Fruit fly (Drosophila melanogaster) Kc167 (cell line): ENCODE measurements around the gene CG15728.

ENCODE experiments used
- Myc ChIP-seq: fragments of >200 bp; optimal IDR thresholded peaks from 2 replicates; lab custom pipeline; 2017; ENCODE audit warnings: missing external identifiers
- Sin3A ChIP-seq: fragments of >200 bp; optimal IDR thresholded peaks from 2 replicates; lab custom pipeline; 2018; ENCODE audit warnings: missing external identifiers
- h ChIP-seq: fragments of >200 bp; optimal IDR thresholded peaks from 3 replicates; lab custom pipeline; 2018; ENCODE audit warnings: missing external identifiers
- insv ChIP-seq: fragments of >200 bp; optimal IDR thresholded peaks from 3 replicates; lab custom pipeline; 2018; ENCODE audit warnings: missing external identifiers
- psq ChIP-seq: fragments of >200 bp; optimal IDR thresholded peaks from 2 replicates; lab custom pipeline; 2017; ENCODE audit warnings: missing external identifiers
- ttk ChIP-seq: sonication (Bioruptor generic); optimal IDR thresholded peaks from 2 replicates; lab custom pipeline; 2017; ENCODE audit warnings: missing external identifiers

Gene CG15728

dm6 chrX:12600802-12601793 is 23.0 kb upstream of the CG15728 start:
- no peak for TF ChIP-seq h
- TF ChIP-seq psq = no peak
- no peak for TF ChIP-seq Sin3A
- no peak for TF ChIP-seq Myc (lab: Kevin White, UChicago)
- no peak for TF ChIP-seq ttk (lab: Kevin White, UChicago)
- no peak for TF ChIP-seq insv (lab: Kevin White, UChicago)

dm6 chrX:12611536-12612458 is 12.3 kb upstream of the CG15728 start, which contains the start of the genes CG1463 and Fpgs1:
Gene CG1463 (minus strand): TSS chrX:12611667.
Gene Fpgs1 (plus strand): TSS chrX:12611867.
- TF ChIP-seq ttk (lab: Kevin White, UChicago) (no peak), insv (lab: Kevin White, UChicago) (no peak), psq (no peak), Myc (lab: Kevin White, UChicago) (no peak), h (no peak), Sin3A (no peak)

dm6 chrX:12613248-12613805 is 10.8 kb upstream of the CG15728 start:
- TF ChIP-seq insv (lab: Kevin White, UChicago) (no peak), ttk (lab: Kevin White, UChicago) (no peak), h (no peak), psq (no peak), Myc (lab: Kevin White, UChicago) (no peak), Sin3A (no peak)

dm6 chrX:12615752-12616366 is 8.2 kb upstream of the CG15728 start, which contains the start of gene CG11085:
Gene CG11085 (plus strand): TSS chrX:12616316.
- TF ChIP-seq ttk (lab: Kevin White, UChicago) (no peak), insv (lab: Kevin White, UChicago) (no peak), h (no peak), Myc (lab: Kevin White, UChicago) (no peak), Sin3A (no peak), psq (no peak)

dm6 chrX:12621640-12622039 is 2.5 kb upstream of the CG15728 start:
- no peak for TF ChIP-seq psq
- TF ChIP-seq insv (lab: Kevin White, UChicago) = no peak
- no peak for TF ChIP-seq Sin3A
- no peak for TF ChIP-seq h
- TF ChIP-seq Myc (lab: Kevin White, UChicago) = no peak
- TF ChIP-seq ttk (lab: Kevin White, UChicago) = no peak

- no peak for TF ChIP-seq h
- TF ChIP-seq ttk (lab: Kevin White, UChicago) = no peak
- no peak for TF ChIP-seq psq
- TF ChIP-seq Myc (lab: Kevin White, UChicago) = no peak
- no peak for TF ChIP-seq Sin3A
- TF ChIP-seq insv (lab: Kevin White, UChicago) = no peak
Measured at dm6 chrX:12625594-12626274, 1.6 kb downstream of the CG15728 start.

- TF ChIP-seq insv (lab: Kevin White, UChicago) (no peak), h (no peak), ttk (lab: Kevin White, UChicago) (no peak), Sin3A (no peak), psq (no peak), Myc (lab: Kevin White, UChicago) (no peak)
Measured at dm6 chrX:12629564-12629963, 5.5 kb downstream of the CG15728 start, which contains the start of the genes Aven and CG2540. Gene Aven (minus strand): TSS chrX:12629640. Gene CG2540 (plus strand): TSS chrX:12629878.

dm6 chrX:12631317-12632156 is 7.4 kb downstream of the CG15728 start, which contains the start of gene Tomosyn:
Gene Tomosyn (plus strand): TSS chrX:12631605.
- TF ChIP-seq h (no peak), psq (no peak), insv (lab: Kevin White, UChicago) (no peak), Myc (lab: Kevin White, UChicago) (no peak), ttk (lab: Kevin White, UChicago) (no peak), Sin3A (no peak)

- no peak for TF ChIP-seq Sin3A
Measured at dm6 chrX:12632157-12632422, 8.0 kb downstream of the CG15728 start.

- no peak for TF ChIP-seq psq
- TF ChIP-seq insv (lab: Kevin White, UChicago) = no peak
- no peak for TF ChIP-seq Myc (lab: Kevin White, UChicago)
- no peak for TF ChIP-seq ttk (lab: Kevin White, UChicago)
- no peak for TF ChIP-seq h
- TF ChIP-seq Sin3A = no peak
Measured at dm6 chrX:12633204-12633603, 9.1 kb downstream of the CG15728 start.
